Worm (Caenorhabditis elegans): ENCODE measurements around the gene phf-10.

DNA sequence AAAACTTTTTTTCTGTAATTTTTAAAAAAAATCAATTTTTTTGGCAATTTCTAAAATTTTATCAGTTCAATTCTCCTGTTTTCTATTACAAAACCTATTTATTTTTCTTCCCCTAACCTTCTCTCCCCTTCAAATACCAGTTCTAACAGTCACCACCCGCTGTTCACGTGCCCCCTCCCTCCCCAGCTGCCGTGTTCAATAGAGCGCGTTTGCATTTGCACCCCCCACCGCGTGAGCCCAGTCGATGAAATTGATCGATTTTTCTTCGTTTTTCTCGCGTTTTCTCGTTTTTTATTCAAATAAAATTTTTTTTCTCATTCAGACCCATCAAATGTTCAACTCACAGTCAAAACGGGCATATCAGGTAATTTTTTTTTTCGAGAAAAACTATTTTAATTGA, 37.7 kb upstream of the phf-10 start, which contains the start of gene atg-9:
- TF ChIP-seq jun-1 (tag; optimal IDR thresholded peaks at IDR 0.05): no peak
- TF ChIP-seq tlp-1 (tag; optimal IDR thresholded peaks at IDR 0.05): no peak

Measured in whole organism, L1 larva.